Worm (Caenorhabditis elegans) whole organism, midembryonic: ENCODE data around the gene dnj-13.

Experiments used
- T22C8.4 ChIP-seq: fragments of 200-800 bp; sonication (Bioruptor generic); IDR thresholded peaks from 2 replicates; pipeline ENCODE4 v1.3.6; 2022; ENCODE audit warnings: missing genetic modification characterization, missing compliant biosample characterization
- cog-1 ChIP-seq: sonication (generic microtip); optimal IDR thresholded peaks from 2 replicates; lab custom pipeline; 2016; ENCODE audit warnings: missing genetic modification characterization, missing compliant biosample characterization
- flt-1 ChIP-seq: fragments of 200-800 bp; sonication (Bioruptor generic); IDR thresholded peaks from 2 replicates; pipeline ENCODE4 v1.3.6; 2022; ENCODE audit warnings: missing genetic modification characterization, missing compliant biosample characterization
- klf-2 ChIP-seq: fragments of 200-800 bp; sonication (Bioruptor generic); conservative IDR thresholded peaks from 2 replicates; pipeline ENCODE4 v1.3.6; 2022; ENCODE audit warnings: missing genetic modification reagents, missing genetic modification characterization, missing compliant biosample characterization
- med-1 ChIP-seq: sonication (generic microtip); optimal IDR thresholded peaks from 2 replicates; lab custom pipeline; 2017; ENCODE audit warnings: missing genetic modification characterization, mild to moderate bottlenecking, missing compliant biosample characterization, antibody characterized with exemption, missing genetic modification reagents; ENCODE audit not compliant: insufficient read depth
- ref-1 ChIP-seq: fragments of 200-800 bp; sonication (Bioruptor generic); conservative IDR thresholded peaks from 2 replicates; pipeline ENCODE4 v1.3.6; 2022; ENCODE audit warnings: missing genetic modification reagents, missing genetic modification characterization, missing compliant biosample characterization
- tab-1 ChIP-seq: fragments of 200-800 bp; sonication (Bioruptor generic); IDR thresholded peaks from 2 replicates; pipeline ENCODE4 v1.3.6; 2022; ENCODE audit warnings: missing genetic modification characterization, missing compliant biosample characterization
- ztf-23 ChIP-seq: fragments of 200-800 bp; sonication (Bioruptor generic); IDR thresholded peaks from 2 replicates; pipeline ENCODE4 v1.3.6; 2022; ENCODE audit warnings: missing genetic modification reagents, missing genetic modification characterization, missing compliant biosample characterization

DNA sequence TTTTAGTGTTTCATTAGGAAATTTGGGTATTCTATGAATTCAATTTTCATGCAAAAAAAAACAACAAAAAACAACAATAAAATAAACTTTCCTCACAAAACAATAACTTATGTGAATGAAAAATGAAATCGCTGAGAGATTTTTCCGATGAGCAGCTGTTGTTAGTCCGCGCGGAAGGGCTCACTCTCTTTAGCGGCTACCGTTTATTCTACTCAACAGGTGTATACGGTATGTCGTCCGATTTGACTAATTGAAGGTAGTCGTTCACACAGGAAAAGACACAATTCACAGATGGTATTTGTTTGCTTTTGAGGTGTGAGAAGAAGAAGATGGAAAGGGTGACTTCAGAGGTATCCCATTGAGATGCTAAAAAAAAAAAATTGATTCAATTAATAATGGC, 23.2 kb downstream of the dnj-13 start:
- no peak for TF ChIP-seq T22C8.4 (GFP tag; lab: Robert Waterston, UW)
- no peak for TF ChIP-seq med-1 (GFP tag; lab: Kevin White, UChicago)
- TF ChIP-seq cog-1 (tag; lab: Kevin White, UChicago), result no peak
- TF ChIP-seq ref-1 (GFP tag; lab: Robert Waterston, UW), result no peak
- no peak for TF ChIP-seq klf-2 (GFP tag; lab: Robert Waterston, UW)
- TF ChIP-seq tab-1 (GFP tag; lab: Robert Waterston, UW), result no peak
- no peak for TF ChIP-seq ztf-23 (GFP tag; lab: Robert Waterston, UW)
- no peak for TF ChIP-seq flt-1
